Fruit fly (Drosophila melanogaster): Measurements from ENCODE around the gene CG43057.

CG43057 gene

DNA sequence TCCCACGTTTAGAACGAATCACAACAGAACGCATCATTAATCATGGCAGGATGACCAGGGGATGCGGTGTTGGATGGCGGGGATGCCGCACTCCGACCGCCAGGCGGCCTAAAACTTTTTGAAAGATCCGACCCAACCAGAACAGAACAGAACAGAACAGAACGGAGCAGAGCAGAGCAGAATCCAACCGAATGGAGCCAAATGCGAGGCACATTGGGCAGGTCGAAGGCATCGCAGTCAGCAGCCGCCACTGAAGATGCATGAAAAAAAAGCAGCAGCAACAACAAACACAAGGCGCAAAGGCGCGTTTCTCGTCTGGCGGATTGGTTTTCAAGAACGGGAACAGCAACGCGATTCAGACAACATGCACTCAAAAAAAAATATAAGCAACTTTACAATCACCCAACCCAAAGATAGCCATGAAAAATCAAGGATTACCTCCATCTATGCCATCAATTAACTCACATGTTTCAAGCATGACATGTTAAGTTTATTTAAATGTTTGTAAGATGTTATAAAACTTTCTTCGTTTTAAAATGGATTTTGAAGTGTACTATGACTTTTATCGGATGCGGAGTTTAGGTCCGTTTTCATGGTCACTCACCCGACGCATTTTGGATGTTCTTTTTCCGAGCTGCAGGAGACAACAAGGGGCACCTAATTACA, 35.7 kb upstream of the CG43057 start (continued):
- peak in 1 of 2 experiments; percentile 17 for TF ChIP-seq Eip74EF (GFP tag; optimal IDR thresholded peaks at IDR 0.05)
- TF ChIP-seq btn (GFP tag; optimal IDR thresholded peaks at IDR 0.05) = no peak
- TF ChIP-seq tio (GFP tag; optimal IDR thresholded peaks at IDR 0.05) = peak; percentile 61
- peak; percentile 53; the same call in 1 of the 2 replicates for TF ChIP-seq vvl (GFP tag; IDR thresholded peaks at IDR 0.05)
- peak; percentile 76 for TF ChIP-seq unpg (GFP tag; optimal IDR thresholded peaks at IDR 0.05)
- TF ChIP-seq CG8359 (GFP tag; optimal IDR thresholded peaks at IDR 0.05; ENCODE audit: borderline replicate concordance) = peak; percentile 63
- TF ChIP-seq CG4730 (GFP tag; IDR thresholded peaks at IDR 0.05) = peak; percentile 55; the same call in 1 of the 2 replicates
- no peak for TF ChIP-seq CG1832 (GFP tag; optimal IDR thresholded peaks at IDR 0.05)
- no peak for TF ChIP-seq CG34422 (GFP tag; IDR thresholded peaks at IDR 0.05)
- no peak for TF ChIP-seq CTCF (GFP tag; optimal IDR thresholded peaks at IDR 0.05)
- no peak for TF ChIP-seq gt (GFP tag; IDR thresholded peaks at IDR 0.05)
- peak; percentile 73 for TF ChIP-seq Chrac-16 (GFP tag; optimal IDR thresholded peaks at IDR 0.05)
- TF ChIP-seq CG15011 (GFP tag; optimal IDR thresholded peaks at IDR 0.05) = no peak
- peak; percentile 71 for TF ChIP-seq zen (tag; optimal IDR thresholded peaks at IDR 0.05)
- TF ChIP-seq hth (optimal IDR thresholded peaks at IDR 0.05) = no peak
- TF ChIP-seq CG12219 (GFP tag; optimal IDR thresholded peaks at IDR 0.05) = peak; percentile 51
- no peak for TF ChIP-seq Lim3 (GFP tag; IDR thresholded peaks at IDR 0.05)
- no peak for TF ChIP-seq BEAF-32 (GFP tag; optimal IDR thresholded peaks at IDR 0.05)
- TF ChIP-seq slou (GFP tag; optimal IDR thresholded peaks at IDR 0.05) = no peak
- TF ChIP-seq gro (GFP tag; optimal IDR thresholded peaks at IDR 0.05) = peak; percentile 13
- TF ChIP-seq jumu (GFP tag; optimal IDR thresholded peaks at IDR 0.05) = peak; percentile 54
- no peak for TF ChIP-seq CG14667 (GFP tag; IDR thresholded peaks at IDR 0.05)
- peak; percentile 18 for TF ChIP-seq lab (GFP tag; optimal IDR thresholded peaks at IDR 0.05)
- TF ChIP-seq CG10654 (GFP tag; optimal IDR thresholded peaks at IDR 0.05) = no peak
- TF ChIP-seq CG12299 (tag; optimal IDR thresholded peaks at IDR 0.05) = no peak
- TF ChIP-seq HHEX (GFP tag; optimal IDR thresholded peaks at IDR 0.05) = peak; percentile 49
- peak; percentile 63 for TF ChIP-seq CG7556 (GFP tag; optimal IDR thresholded peaks at IDR 0.05)
- no peak for TF ChIP-seq ERR (GFP tag; optimal IDR thresholded peaks at IDR 0.05)
- TF ChIP-seq ttk (GFP tag; IDR thresholded peaks at IDR 0.05) = 0 out of 2 replicates have a peak, but pooled peaks have one; percentile 15
- no peak for TF ChIP-seq p53 (GFP tag; optimal IDR thresholded peaks at IDR 0.05)
- TF ChIP-seq CG5953 (GFP tag; IDR thresholded peaks at IDR 0.05) = 0 out of 2 replicates have a peak, but pooled peaks have one; percentile 15
- TF ChIP-seq Tbp (GFP tag; optimal IDR thresholded peaks at IDR 0.05) = no peak
- TF ChIP-seq Ada2b (GFP tag; IDR thresholded peaks at IDR 0.05) = no peak
- peak; percentile 86 for TF ChIP-seq CG15696 (tag; optimal IDR thresholded peaks at IDR 0.05)
- peak; percentile 20 for TF ChIP-seq CG18599 (GFP tag; optimal IDR thresholded peaks at IDR 0.05)
- peak; percentile 5 for TF ChIP-seq HLH54F (GFP tag; optimal IDR thresholded peaks at IDR 0.05)
- no peak for TF ChIP-seq Nf-YA (GFP tag; IDR thresholded peaks at IDR 0.05)
- peak; percentile 48 for TF ChIP-seq CG12155 (GFP tag; optimal IDR thresholded peaks at IDR 0.05)
- peak; percentile 44 for TF ChIP-seq CG17385 (GFP tag; optimal IDR thresholded peaks at IDR 0.05)
- peak in 1 of 3 experiments; percentile 67 for TF ChIP-seq Stat92E (GFP tag; optimal IDR thresholded peaks at IDR 0.05)
- TF ChIP-seq CG4282 (GFP tag; optimal IDR thresholded peaks at IDR 0.05) = no peak
- TF ChIP-seq stc (GFP tag; IDR thresholded peaks at IDR 0.05) = peak; percentile 50
- TF ChIP-seq sens (GFP tag) = peak; percentile 98
- TF ChIP-seq dm (GFP tag; optimal IDR thresholded peaks at IDR 0.05) = peak; percentile 16
- peak; percentile 33 for TF ChIP-seq CG17802 (tag; optimal IDR thresholded peaks at IDR 0.05)
- TF ChIP-seq Oli (tag; optimal IDR thresholded peaks at IDR 0.05) = peak; percentile 71
- TF ChIP-seq CG11456 (GFP tag; IDR thresholded peaks at IDR 0.05) = no peak
- peak; percentile 79 for TF ChIP-seq Ets65A (GFP tag)
- peak; percentile 46; the same call in 1 of the 2 replicates for TF ChIP-seq HLH3B (GFP tag; IDR thresholded peaks at IDR 0.05)
- TF ChIP-seq CG15479 (GFP tag; optimal IDR thresholded peaks at IDR 0.05) = no peak
- TF ChIP-seq fd3F (GFP tag; optimal IDR thresholded peaks at IDR 0.05) = no peak

All from whole organism, embryonic.